Worm (Caenorhabditis elegans) whole organism, L4 larva: ENCODE measurements around the gene Y53F4B.36.
A peak's percentile ranks its signal among the peaks of the same experiment; 100 is the strongest.

Experiments used
- T26A8.4 ChIP-seq: fragments of 200-800 bp; sonication (Bioruptor generic); IDR thresholded peaks from 2 replicates; pipeline ENCODE4 v1.3.6; 2022; ENCODE audit warnings: missing genetic modification characterization, missing compliant biosample characterization
- Y105C5A.15 ChIP-seq: fragments of 200-800 bp; sonication (Bioruptor generic); IDR thresholded peaks from 2 replicates; pipeline ENCODE4 v1.3.6; 2022; ENCODE audit warnings: missing genetic modification characterization, missing compliant biosample characterization
- Y48G9A.11 ChIP-seq: fragments of 200-800 bp; sonication (Bioruptor generic); IDR thresholded peaks from 2 replicates; pipeline ENCODE4 v1.3.6; 2022; ENCODE audit warnings: missing genetic modification reagents, missing genetic modification characterization, missing compliant biosample characterization
- Y75B8A.6 ChIP-seq: fragments of 200-800 bp; sonication (Bioruptor generic); IDR thresholded peaks from 2 replicates; pipeline ENCODE4 v1.3.6; 2022; ENCODE audit warnings: missing genetic modification reagents, missing genetic modification characterization, missing compliant biosample characterization
- ZK546.5 ChIP-seq, 2 experiments: sonication (generic microtip); optimal IDR thresholded peaks; 2 replicates each; lab custom pipeline; 2017; ENCODE audit warnings: missing biosample characterization in 2 of 2, missing genetic modification characterization in 2 of 2
- ama-1 ChIP-seq: fragments of 150-350 bp; optimal IDR thresholded peaks from 2 replicates; lab custom pipeline; 2014; ENCODE audit warnings: inconsistent platforms, mixed read lengths
- ceh-20 ChIP-seq: fragments of 200-800 bp; sonication (Bioruptor generic); IDR thresholded peaks from 2 replicates; pipeline ENCODE4 v1.3.6; 2022; ENCODE audit warnings: missing genetic modification reagents, missing genetic modification characterization, missing compliant biosample characterization
- ceh-82 ChIP-seq: sonication (generic microtip); optimal IDR thresholded peaks from 2 replicates; lab custom pipeline; 2017; ENCODE audit warnings: missing biosample characterization, missing genetic modification characterization
- cey-2 ChIP-seq: sonication (generic microtip); optimal IDR thresholded peaks from 3 replicates; lab custom pipeline; 2017; ENCODE audit warnings: missing genetic modification characterization, mild to moderate bottlenecking, missing compliant biosample characterization, antibody characterized with exemption, borderline replicate concordance; ENCODE audit not compliant: insufficient read depth
- ctbp-1 ChIP-seq: fragments of 200-800 bp; sonication (Bioruptor generic); IDR thresholded peaks from 2 replicates; pipeline ENCODE4 v1.3.6; 2022; ENCODE audit warnings: missing genetic modification reagents, missing genetic modification characterization, missing compliant biosample characterization
- daf-16 ChIP-seq, 3 experiments: sonication (generic microtip); optimal IDR thresholded peaks; 2 replicates each; lab custom pipeline; 2016 to 2017; ENCODE audit warnings: missing genetic modification characterization in 3 of 3, missing genetic modification reagents in 3 of 3, mild to moderate bottlenecking in 2 of 3, missing compliant biosample characterization in 2 of 3, missing biosample characterization in 1 of 3, moderate library complexity in 1 of 3
- daf-8 ChIP-seq: fragments of 200-800 bp; sonication (Bioruptor generic); IDR thresholded peaks from 2 replicates; pipeline ENCODE4 v1.3.6; 2022; ENCODE audit warnings: missing genetic modification characterization, missing compliant biosample characterization
- dmd-8 ChIP-seq: fragments of 200-800 bp; sonication (Bioruptor generic); IDR thresholded peaks from 2 replicates; pipeline ENCODE4 v1.3.6; 2022; ENCODE audit warnings: missing genetic modification characterization, missing compliant biosample characterization
- duxl-1 ChIP-seq: sonication (generic microtip); optimal IDR thresholded peaks from 2 replicates; lab custom pipeline; 2016; ENCODE audit warnings: mild to moderate bottlenecking, missing genetic modification characterization, moderate library complexity, missing compliant biosample characterization; ENCODE audit not compliant: poor library complexity
- egl-27 ChIP-seq: sonication (generic microtip); optimal IDR thresholded peaks from 3 replicates; lab custom pipeline; 2017; ENCODE audit warnings: missing biosample characterization, missing genetic modification reagents, missing genetic modification characterization
- egl-43 ChIP-seq: fragments of 200-800 bp; sonication (Bioruptor generic); IDR thresholded peaks from 2 replicates; pipeline ENCODE4 v1.3.6; 2022; ENCODE audit warnings: missing genetic modification reagents, missing genetic modification characterization, missing compliant biosample characterization
- fkh-10 ChIP-seq: fragments of 150-350 bp; optimal IDR thresholded peaks from 2 replicates; lab custom pipeline; 2014; ENCODE audit warnings: missing biosample characterization, missing genetic modification reagents, missing genetic modification characterization
- fos-1 ChIP-seq: fragments of 150-350 bp; optimal IDR thresholded peaks from 2 replicates; lab custom pipeline; 2014; ENCODE audit warnings: missing biosample characterization, missing genetic modification characterization
- gei-8 ChIP-seq: fragments of 200-800 bp; sonication (Bioruptor generic); optimal IDR thresholded peaks from 2 replicates; lab custom pipeline; 2018; ENCODE audit warnings: mild to moderate bottlenecking, missing genetic modification characterization, missing compliant biosample characterization
- hlh-30 ChIP-seq: sonication (generic microtip); optimal IDR thresholded peaks from 2 replicates; lab custom pipeline; 2017; ENCODE audit warnings: antibody characterized with exemption, mild to moderate bottlenecking, missing genetic modification characterization, missing compliant biosample characterization; ENCODE audit not compliant: insufficient read depth
- hmg-1.1 ChIP-seq: fragments of 200-800 bp; sonication (Bioruptor generic); IDR thresholded peaks from 2 replicates; pipeline ENCODE4 v1.3.6; 2022; ENCODE audit warnings: missing genetic modification reagents, missing genetic modification characterization, missing compliant biosample characterization
- jun-1 ChIP-seq: fragments of 150-350 bp; optimal IDR thresholded peaks from 2 replicates; lab custom pipeline; 2014; ENCODE audit warnings: missing biosample characterization, missing genetic modification reagents, missing genetic modification characterization
- lin-39 ChIP-seq: fragments of 150-350 bp; optimal IDR thresholded peaks from 2 replicates; lab custom pipeline; 2014; ENCODE audit warnings: missing biosample characterization, missing genetic modification reagents, missing genetic modification characterization
- lir-3 ChIP-seq: sonication (generic microtip); optimal IDR thresholded peaks from 2 replicates; lab custom pipeline; 2016; ENCODE audit warnings: mild to moderate bottlenecking, missing genetic modification characterization, missing compliant biosample characterization
- lsy-2 ChIP-seq, 2 experiments: fragments of 150-350 bp in 1 of 2; sonication (generic microtip) in 1 of 2; optimal IDR thresholded peaks; 2 replicates each; lab custom pipeline; 2014 to 2017; ENCODE audit warnings: missing biosample characterization in 2 of 2, missing genetic modification characterization in 2 of 2
- madf-5 ChIP-seq, 2 experiments: fragments of 200-800 bp; sonication (Bioruptor generic); IDR thresholded peaks; 2 replicates each; pipeline ENCODE4 v1.3.6; 2022; ENCODE audit warnings: missing compliant biosample characterization in 2 of 2, missing genetic modification characterization in 2 of 2
- mdl-1 ChIP-seq, 2 experiments: fragments of 150-350 bp in 1 of 2; sonication (generic microtip) in 1 of 2; optimal IDR thresholded peaks; 2 replicates each; lab custom pipeline; 2014 to 2017; ENCODE audit warnings: missing biosample characterization in 2 of 2, missing genetic modification characterization in 2 of 2
- mxl-2 ChIP-seq: fragments of 200-800 bp; sonication (Bioruptor generic); conservative IDR thresholded peaks from 2 replicates; pipeline ENCODE4 v1.3.6; 2022; ENCODE audit warnings: missing genetic modification reagents, missing genetic modification characterization, missing compliant biosample characterization
- mxl-3 ChIP-seq: fragments of 200-800 bp; sonication (Bioruptor generic); optimal IDR thresholded peaks from 2 replicates; lab custom pipeline; 2018; ENCODE audit warnings: mild to moderate bottlenecking, missing genetic modification characterization, missing compliant biosample characterization
- nhr-102 ChIP-seq: sonication (generic microtip); optimal IDR thresholded peaks from 2 replicates; lab custom pipeline; 2016; ENCODE audit warnings: mild to moderate bottlenecking, missing genetic modification characterization, moderate library complexity, missing compliant biosample characterization
- nhr-11 ChIP-seq: fragments of 150-350 bp; optimal IDR thresholded peaks from 2 replicates; lab custom pipeline; 2014; ENCODE audit warnings: missing biosample characterization, missing genetic modification characterization
- nhr-111 ChIP-seq: fragments of 200-800 bp; sonication (Bioruptor generic); optimal IDR thresholded peaks from 2 replicates; lab custom pipeline; 2018; ENCODE audit warnings: mild to moderate bottlenecking, missing genetic modification characterization, missing compliant biosample characterization
- nhr-41 ChIP-seq: fragments of 200-800 bp; sonication (Bioruptor generic); IDR thresholded peaks from 2 replicates; pipeline ENCODE4 v1.3.6; 2022; ENCODE audit warnings: missing genetic modification reagents, missing genetic modification characterization, missing compliant biosample characterization
- nhr-42 ChIP-seq: fragments of 200-800 bp; sonication (Bioruptor generic); IDR thresholded peaks from 2 replicates; pipeline ENCODE4 v1.3.6; 2022; ENCODE audit warnings: missing genetic modification characterization, missing compliant biosample characterization
- nhr-48 ChIP-seq: sonication (generic microtip); optimal IDR thresholded peaks from 2 replicates; lab custom pipeline; 2016; ENCODE audit warnings: mild to moderate bottlenecking, missing genetic modification characterization, missing compliant biosample characterization
- nhr-76 ChIP-seq: fragments of 150-350 bp; optimal IDR thresholded peaks from 2 replicates; lab custom pipeline; 2014; ENCODE audit warnings: missing biosample characterization, missing genetic modification characterization
- php-3 ChIP-seq: fragments of 200-800 bp; sonication (Bioruptor generic); IDR thresholded peaks from 2 replicates; pipeline ENCODE4 v1.3.6; 2022; ENCODE audit warnings: missing genetic modification reagents, missing genetic modification characterization, missing compliant biosample characterization
- pqm-1 ChIP-seq: sonication (generic microtip); optimal IDR thresholded peaks from 2 replicates; lab custom pipeline; 2017; ENCODE audit warnings: missing biosample characterization, missing genetic modification characterization
- saeg-2 ChIP-seq: fragments of 200-800 bp; sonication (Bioruptor generic); IDR thresholded peaks from 2 replicates; pipeline ENCODE4 v1.3.6; 2022; ENCODE audit warnings: missing genetic modification reagents, missing genetic modification characterization, missing compliant biosample characterization
- sdz-12 ChIP-seq: fragments of 200-800 bp; sonication (Bioruptor generic); optimal IDR thresholded peaks from 2 replicates; lab custom pipeline; 2018; ENCODE audit warnings: mild to moderate bottlenecking, missing genetic modification characterization, missing compliant biosample characterization
- skn-1 ChIP-seq: fragments of 150-350 bp; optimal IDR thresholded peaks from 2 replicates; lab custom pipeline; 2014; ENCODE audit warnings: missing biosample characterization, missing genetic modification characterization
- snpc-1.2 ChIP-seq: fragments of 200-800 bp; sonication (Bioruptor generic); IDR thresholded peaks from 2 replicates; pipeline ENCODE4 v1.3.6; 2022; ENCODE audit warnings: missing genetic modification reagents, missing genetic modification characterization, missing compliant biosample characterization
- spr-1 ChIP-seq: sonication (generic microtip); optimal IDR thresholded peaks from 2 replicates; lab custom pipeline; 2016; ENCODE audit warnings: mild to moderate bottlenecking, missing genetic modification characterization, missing compliant biosample characterization
- tag-97 ChIP-seq: fragments of 200-800 bp; sonication (Bioruptor generic); IDR thresholded peaks from 2 replicates; pipeline ENCODE4 v1.3.6; 2022; ENCODE audit warnings: missing genetic modification characterization, missing compliant biosample characterization
- tra-1 ChIP-seq: fragments of 200-800 bp; sonication (Bioruptor generic); IDR thresholded peaks from 2 replicates; pipeline ENCODE4 v1.3.6; 2022; ENCODE audit warnings: missing genetic modification reagents, missing genetic modification characterization, missing compliant biosample characterization
- unc-130 ChIP-seq: sonication (generic microtip); optimal IDR thresholded peaks from 2 replicates; lab custom pipeline; 2016; ENCODE audit warnings: missing genetic modification reagents, missing genetic modification characterization, missing compliant biosample characterization
- vab-7 ChIP-seq: fragments of 200-800 bp; sonication (Bioruptor generic); IDR thresholded peaks from 2 replicates; pipeline ENCODE4 v1.3.6; 2022; ENCODE audit warnings: missing genetic modification reagents, missing genetic modification characterization, missing compliant biosample characterization
- zfp-2 ChIP-seq: sonication (generic microtip); optimal IDR thresholded peaks from 2 replicates; lab custom pipeline; 2016; ENCODE audit warnings: mild to moderate bottlenecking, missing genetic modification characterization, missing compliant biosample characterization
- zip-2 ChIP-seq: fragments of 150-350 bp; optimal IDR thresholded peaks from 2 replicates; lab custom pipeline; 2014; ENCODE audit warnings: missing biosample characterization, missing genetic modification characterization
- ztf-7 ChIP-seq: fragments of 150-350 bp; optimal IDR thresholded peaks from 2 replicates; lab custom pipeline; 2014; ENCODE audit warnings: missing biosample characterization, missing genetic modification characterization

The Y53F4B.36 gene

DNA sequence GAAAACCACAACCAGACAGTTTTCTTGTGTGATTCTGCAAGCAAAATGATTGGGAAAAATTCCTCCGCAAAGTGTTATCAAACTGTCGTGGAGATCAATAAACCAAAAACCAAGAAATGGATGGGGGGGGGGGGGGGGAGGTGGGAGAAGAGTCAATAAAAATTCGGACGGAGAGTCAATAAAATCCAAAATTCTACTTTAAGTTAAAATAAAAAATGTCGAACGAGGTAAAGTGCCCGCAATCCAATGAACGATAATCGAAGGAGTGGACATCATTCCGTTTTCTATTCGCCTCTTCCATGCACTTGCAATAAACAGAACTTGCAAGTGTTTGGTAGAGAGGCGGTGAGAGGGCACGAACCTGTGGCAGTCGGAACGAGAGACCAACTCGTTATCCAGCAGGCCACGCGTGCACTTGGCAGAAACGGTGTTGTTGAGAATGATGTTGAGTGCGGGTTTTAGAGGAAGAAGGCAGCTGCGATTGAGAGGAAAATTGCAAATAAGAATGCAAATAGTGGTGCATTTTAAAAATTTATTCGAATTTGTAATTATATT lies 10.0 kb upstream of the Y53F4B.36 start, which contains the start of gene gst-27 (continued):
- no peak for TF ChIP-seq skn-1 (tag; lab: Kevin White, UChicago)
- 0 out of 2 replicates have a peak, but pooled peaks have one; percentile 42 for TF ChIP-seq mxl-2 (GFP tag; lab: Robert Waterston, UW)
- peak; percentile 70 to 90 for TF ChIP-seq daf-16 (GFP tag; optimal IDR thresholded peaks at IDR 0.05; lab: Kevin White, UChicago)
- TF ChIP-seq daf-16 (tag; optimal IDR thresholded peaks at IDR 0.05; lab: Kevin White, UChicago): peak; percentile 91
- TF ChIP-seq lsy-2 (tag; optimal IDR thresholded peaks at IDR 0.05; lab: Kevin White, UChicago): no peak
- TF ChIP-seq duxl-1: peak; percentile 87
- peak; percentile 90 for TF ChIP-seq gei-8
- TF ChIP-seq fkh-10 (GFP tag; lab: Kevin White, UChicago): peak; percentile 54
- TF ChIP-seq mxl-3 (GFP tag; lab: Kevin White, UChicago): peak; percentile 81
- no peak for TF ChIP-seq egl-27 (tag; lab: Kevin White, UChicago)
- peak; percentile 78 for TF ChIP-seq nhr-41 (GFP tag; lab: Robert Waterston, UW)
- TF ChIP-seq cey-2 (tag; lab: Kevin White, UChicago): no peak
- TF ChIP-seq spr-1: peak; percentile 78
- peak; percentile 89 for TF ChIP-seq sdz-12 (GFP tag; lab: Kevin White, UChicago)
- TF ChIP-seq ceh-82: no peak
- TF ChIP-seq zip-2 (tag; lab: Kevin White, UChicago): peak; percentile 77
- peak; percentile 85 for TF ChIP-seq ctbp-1 (GFP tag; lab: Robert Waterston, UW)
- TF ChIP-seq saeg-2 (GFP tag; lab: Robert Waterston, UW): peak; percentile 53; the same call in 1 of the 2 replicates
- no peak for TF ChIP-seq ZK546.5 (tag; optimal IDR thresholded peaks at IDR 0.05; lab: Kevin White, UChicago)
- TF ChIP-seq pqm-1 (tag; lab: Kevin White, UChicago): peak; percentile 22
- peak; percentile 89 for TF ChIP-seq dmd-8 (GFP tag; lab: Robert Waterston, UW)
- TF ChIP-seq T26A8.4 (GFP tag; lab: Robert Waterston, UW): peak; percentile 85
- peak; percentile 46 for TF ChIP-seq zfp-2 (tag; lab: Kevin White, UChicago)
- TF ChIP-seq ama-1 (lab: Kevin White, UChicago): no peak
- TF ChIP-seq Y105C5A.15 (GFP tag; lab: Robert Waterston, UW): peak; percentile 87; the same call in 1 of the 2 replicates
- TF ChIP-seq Y75B8A.6 (GFP tag; lab: Robert Waterston, UW): peak; percentile 83; the same call in 1 of the 2 replicates
- TF ChIP-seq Y48G9A.11: peak; percentile 80
- peak in 1 of 2 experiments; percentile 43 for TF ChIP-seq mdl-1 (tag; optimal IDR thresholded peaks at IDR 0.05; lab: Kevin White, UChicago)
- TF ChIP-seq ztf-7 (tag; lab: Kevin White, UChicago): peak; percentile 69
- peak; percentile 93 for TF ChIP-seq tra-1
- TF ChIP-seq tag-97 (GFP tag; lab: Robert Waterston, UW): no peak
- peak; percentile 64 for TF ChIP-seq nhr-11 (tag; lab: Kevin White, UChicago)
- TF ChIP-seq lin-39 (tag; lab: Kevin White, UChicago): no peak
- peak; percentile 76 for TF ChIP-seq hlh-30 (tag; lab: Kevin White, UChicago)
- peak; percentile 64 for TF ChIP-seq unc-130 (GFP tag; lab: Kevin White, UChicago)
- peak; percentile 76 for TF ChIP-seq ceh-20
- peak; percentile 50 for TF ChIP-seq nhr-111 (GFP tag; lab: Kevin White, UChicago)
- peak; percentile 73 for TF ChIP-seq nhr-102 (tag; lab: Kevin White, UChicago)
- TF ChIP-seq nhr-42 (GFP tag; lab: Robert Waterston, UW): peak; percentile 92
- peak; percentile 88 for TF ChIP-seq snpc-1.2 (GFP tag; lab: Robert Waterston, UW)
- TF ChIP-seq madf-5 (GFP tag; IDR thresholded peaks at IDR 0.05; lab: Robert Waterston, UW): peak; percentile 43 to 93; a peak in 2 of 4 replicates
- TF ChIP-seq egl-43: peak; percentile 97
- TF ChIP-seq jun-1 (tag; lab: Kevin White, UChicago): peak; percentile 68
- no peak for TF ChIP-seq nhr-76 (tag; lab: Kevin White, UChicago)
- peak; percentile 74 for TF ChIP-seq php-3 (GFP tag; lab: Robert Waterston, UW)
- TF ChIP-seq lir-3 (tag; lab: Kevin White, UChicago): peak; percentile 81
- TF ChIP-seq daf-8: 0 out of 2 replicates have a peak, but pooled peaks have one; percentile 56
- TF ChIP-seq hmg-1.1: peak; percentile 90
- TF ChIP-seq vab-7 (GFP tag; lab: Robert Waterston, UW): peak; percentile 95
- no peak for TF ChIP-seq fos-1 (tag; lab: Kevin White, UChicago)
- peak; percentile 69 for TF ChIP-seq nhr-48
